Fruit fly (Drosophila melanogaster): ENCODE measurements around the gene CG6610.

CG6610 gene

DNA sequence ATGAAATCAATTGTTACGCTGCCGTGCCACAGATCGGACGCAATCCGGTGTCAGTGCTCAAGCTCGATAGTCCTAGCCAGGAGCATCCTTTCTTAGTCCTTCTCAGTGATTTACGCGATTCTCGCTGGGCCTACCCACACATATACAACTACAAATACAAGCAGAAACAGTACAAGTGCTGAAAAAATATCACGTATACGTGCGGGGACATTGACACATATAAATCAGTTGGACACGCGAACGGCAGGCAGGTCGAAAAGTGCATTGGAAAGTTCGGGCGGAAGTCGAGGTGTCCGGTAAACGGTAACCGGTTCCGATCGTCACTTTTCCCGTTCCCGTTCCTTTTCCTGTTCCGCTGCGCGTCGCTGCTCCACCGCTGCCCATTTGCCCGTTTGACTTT, 36.1 kb downstream of the CG6610 start:
- TF ChIP-seq CG5204 (GFP tag; optimal IDR thresholded peaks at IDR 0.05): no peak
- no peak for TF ChIP-seq CG1620 (GFP tag; optimal IDR thresholded peaks at IDR 0.05)
- no peak for TF ChIP-seq Hr96 (GFP tag; optimal IDR thresholded peaks at IDR 0.05)
- no peak for TF ChIP-seq ovo (GFP tag; optimal IDR thresholded peaks at IDR 0.05)
- no peak for TF ChIP-seq bab1 (GFP tag; optimal IDR thresholded peaks at IDR 0.05)

dm6 chr3L:6115505-6115904, 40.2 kb downstream of the CG6610 start:
- TF ChIP-seq CG1620 (GFP tag; optimal IDR thresholded peaks at IDR 0.05): no peak
- TF ChIP-seq Hr96 (GFP tag; optimal IDR thresholded peaks at IDR 0.05): no peak
- no peak for TF ChIP-seq bab1 (GFP tag; optimal IDR thresholded peaks at IDR 0.05)

- no peak for TF ChIP-seq CG5204 (GFP tag; optimal IDR thresholded peaks at IDR 0.05)
- TF ChIP-seq pad (GFP tag; optimal IDR thresholded peaks at IDR 0.05): no peak
- no peak for TF ChIP-seq CG14711 (tag; optimal IDR thresholded peaks at IDR 0.05)
- no peak for TF ChIP-seq Crg-1 (GFP tag; optimal IDR thresholded peaks at IDR 0.05)
- no peak for TF ChIP-seq CG12768 (GFP tag; optimal IDR thresholded peaks at IDR 0.05)
- no peak for TF ChIP-seq cnc (optimal IDR thresholded peaks at IDR 0.05)
- TF ChIP-seq ovo (GFP tag; optimal IDR thresholded peaks at IDR 0.05): no peak
- no peak for TF ChIP-seq Mnt (GFP tag; optimal IDR thresholded peaks at IDR 0.05)
- no peak for TF ChIP-seq CG11617 (GFP tag; optimal IDR thresholded peaks at IDR 0.05)
- no peak for TF ChIP-seq CG33017 (tag; optimal IDR thresholded peaks at IDR 0.05)
- TF ChIP-seq Hr96 (GFP tag; optimal IDR thresholded peaks at IDR 0.05): no peak
- TF ChIP-seq CG7101 (tag; optimal IDR thresholded peaks at IDR 0.05): no peak
- TF ChIP-seq kay (GFP tag; ENCODE audit: borderline replicate concordance): no peak
Measured at dm6 chr3L:6116881-6117280, 41.5 kb downstream of the CG6610 start.

dm6 chr3L:6124616-6125408, 49.5 kb downstream of the CG6610 start:
- TF ChIP-seq Hr96 (GFP tag; optimal IDR thresholded peaks at IDR 0.05): peak; percentile 47
- TF ChIP-seq CG14711 (tag; optimal IDR thresholded peaks at IDR 0.05): no peak
- TF ChIP-seq CG7045 (GFP tag; optimal IDR thresholded peaks at IDR 0.05): peak; percentile 20
- peak; percentile 12 for TF ChIP-seq toe (GFP tag; optimal IDR thresholded peaks at IDR 0.05)
- TF ChIP-seq kay (GFP tag; ENCODE audit: borderline replicate concordance): no peak

dm6 chr3L:6125409-6125689, 50.0 kb downstream of the CG6610 start:
- no peak for TF ChIP-seq cic (GFP tag; optimal IDR thresholded peaks at IDR 0.05)
- no peak for TF ChIP-seq Hr96 (GFP tag; optimal IDR thresholded peaks at IDR 0.05)
- TF ChIP-seq Crg-1 (GFP tag; optimal IDR thresholded peaks at IDR 0.05): no peak
- no peak for TF ChIP-seq bab1 (GFP tag; optimal IDR thresholded peaks at IDR 0.05)
- no peak for TF ChIP-seq Clk (GFP tag; optimal IDR thresholded peaks at IDR 0.05)
- TF ChIP-seq tj (GFP tag; optimal IDR thresholded peaks at IDR 0.05): no peak
- no peak for TF ChIP-seq CG33017 (tag; optimal IDR thresholded peaks at IDR 0.05)
- no peak for TF ChIP-seq CG12768 (GFP tag; optimal IDR thresholded peaks at IDR 0.05)
- TF ChIP-seq kay (GFP tag; ENCODE audit: borderline replicate concordance): no peak
- no peak for TF ChIP-seq CG5204 (GFP tag; optimal IDR thresholded peaks at IDR 0.05)
- TF ChIP-seq CG7045 (GFP tag; optimal IDR thresholded peaks at IDR 0.05): no peak
- no peak for TF ChIP-seq ovo (GFP tag; optimal IDR thresholded peaks at IDR 0.05)
- TF ChIP-seq toe (GFP tag; optimal IDR thresholded peaks at IDR 0.05): no peak
- TF ChIP-seq CG1620 (GFP tag; optimal IDR thresholded peaks at IDR 0.05): no peak
- TF ChIP-seq pad (GFP tag; optimal IDR thresholded peaks at IDR 0.05): no peak
- no peak for TF ChIP-seq CG11617 (GFP tag; optimal IDR thresholded peaks at IDR 0.05)
- no peak for TF ChIP-seq CG14711 (tag; optimal IDR thresholded peaks at IDR 0.05)
- TF ChIP-seq cnc (optimal IDR thresholded peaks at IDR 0.05): no peak
